Worm (Caenorhabditis elegans) whole organism, young adult: Measurements from ENCODE around the gene C27C12.3.

Experiments
- B0261.1 ChIP-seq: sonication (generic microtip); optimal IDR thresholded peaks from 2 replicates; lab custom pipeline; 2016; ENCODE audit warnings: mild to moderate bottlenecking, missing genetic modification characterization, moderate library complexity, missing compliant biosample characterization
- B0336.3 ChIP-seq: fragments of 200-800 bp; sonication (Bioruptor generic); IDR thresholded peaks from 2 replicates; pipeline ENCODE4 v1.3.6; 2022; ENCODE audit warnings: missing genetic modification characterization, missing compliant biosample characterization
- C17E4.6 ChIP-seq: fragments of 200-800 bp; sonication (Bioruptor generic); IDR thresholded peaks from 2 replicates; pipeline ENCODE4 v1.3.6; 2022; ENCODE audit warnings: missing genetic modification reagents, missing genetic modification characterization, missing compliant biosample characterization
- F10E7.11 ChIP-seq: sonication (generic microtip); optimal IDR thresholded peaks from 2 replicates; lab custom pipeline; 2017; ENCODE audit warnings: mild to moderate bottlenecking, missing genetic modification characterization, moderate library complexity, missing compliant biosample characterization
- F22D6.2 ChIP-seq: sonication (generic microtip); optimal IDR thresholded peaks from 2 replicates; lab custom pipeline; 2016; ENCODE audit warnings: mild to moderate bottlenecking, missing genetic modification characterization, missing compliant biosample characterization
- F33H1.4 ChIP-seq: fragments of 200-800 bp; sonication (Bioruptor generic); IDR thresholded peaks from 2 replicates; pipeline ENCODE4 v1.3.6; 2022; ENCODE audit warnings: missing genetic modification reagents, missing genetic modification characterization, missing compliant biosample characterization
- F57C9.4 ChIP-seq: sonication (generic microtip); optimal IDR thresholded peaks from 2 replicates; lab custom pipeline; 2017; ENCODE audit warnings: mild to moderate bottlenecking, missing genetic modification characterization, missing compliant biosample characterization
- K11D2.4 ChIP-seq: fragments of 200-800 bp; sonication (Bioruptor generic); IDR thresholded peaks from 2 replicates; pipeline ENCODE4 v1.3.6; 2022; ENCODE audit warnings: missing genetic modification reagents, missing genetic modification characterization, missing compliant biosample characterization
- ama-1 ChIP-seq, 3 experiments: fragments of 150-350 bp in 1 of 3; sonication (generic microtip) in 2 of 3; optimal IDR thresholded peaks; 2 replicates each; lab custom pipeline; 2014 to 2018; ENCODE audit warnings: missing biosample characterization in 2 of 3, missing genetic modification characterization in 2 of 3, missing genetic modification reagents in 2 of 3
- aptf-2 ChIP-seq: fragments of 200-800 bp; sonication (Bioruptor generic); conservative IDR thresholded peaks from 2 replicates; pipeline ENCODE4 v1.3.6; 2022; ENCODE audit warnings: missing genetic modification reagents, missing genetic modification characterization, missing compliant biosample characterization
- attf-3 ChIP-seq: fragments of 200-800 bp; sonication (Bioruptor generic); conservative IDR thresholded peaks from 2 replicates; pipeline ENCODE4 v1.3.6; 2022; ENCODE audit warnings: missing genetic modification reagents, missing genetic modification characterization, missing compliant biosample characterization
- attf-5 ChIP-seq: fragments of 200-800 bp; sonication (Bioruptor generic); optimal IDR thresholded peaks from 2 replicates; lab custom pipeline; 2018; ENCODE audit warnings: mild to moderate bottlenecking, missing genetic modification characterization, missing compliant biosample characterization
- attf-6 ChIP-seq: fragments of 200-800 bp; sonication (Bioruptor generic); IDR thresholded peaks from 2 replicates; pipeline ENCODE4 v1.3.6; 2022; ENCODE audit warnings: missing genetic modification reagents, missing genetic modification characterization, missing compliant biosample characterization
- cebp-1 ChIP-seq, 2 experiments: fragments of 200-800 bp in 1 of 2; sonication (Bioruptor generic) in 1 of 2; sonication (generic microtip) in 1 of 2; IDR thresholded peaks in 1 of 2; optimal IDR thresholded peaks in 1 of 2; 2 replicates each; pipeline versions ENCODE4 v1.3.6 to Lab custom; 2017 to 2022; ENCODE audit warnings: missing compliant biosample characterization in 2 of 2, missing genetic modification characterization in 2 of 2, mild to moderate bottlenecking in 1 of 2, missing genetic modification reagents in 1 of 2, moderate library complexity in 1 of 2
- chd-7 ChIP-seq: sonication (generic microtip); optimal IDR thresholded peaks from 2 replicates; lab custom pipeline; 2016; ENCODE audit warnings: mild to moderate bottlenecking, missing genetic modification characterization, moderate library complexity, missing compliant biosample characterization
- dox-1 ChIP-seq: fragments of 200-800 bp; sonication (Bioruptor generic); IDR thresholded peaks from 2 replicates; pipeline ENCODE4 v1.3.6; 2022; ENCODE audit warnings: missing genetic modification reagents, missing genetic modification characterization, missing compliant biosample characterization
- dpff-1 ChIP-seq: sonication (generic microtip); optimal IDR thresholded peaks from 2 replicates; lab custom pipeline; 2017; ENCODE audit warnings: mild to moderate bottlenecking, missing genetic modification characterization, missing compliant biosample characterization
- him-1 ChIP-seq: sonication (generic microtip); optimal IDR thresholded peaks from 2 replicates; lab custom pipeline; 2016; ENCODE audit warnings: missing genotype, missing genetic modification reagents, missing genetic modification characterization, missing compliant biosample characterization
- hrde-1 ChIP-seq: sonication (generic microtip); optimal IDR thresholded peaks from 2 replicates; lab custom pipeline; 2016; ENCODE audit warnings: missing genetic modification characterization, mild to moderate bottlenecking, missing compliant biosample characterization, moderate library complexity, missing genotype, missing genetic modification reagents, borderline replicate concordance
- lag-1 ChIP-seq: fragments of 200-800 bp; sonication (Bioruptor generic); IDR thresholded peaks from 2 replicates; pipeline ENCODE4 v1.3.6; 2022; ENCODE audit warnings: missing genetic modification reagents, missing genetic modification characterization, missing compliant biosample characterization
- let-607 ChIP-seq, 2 experiments: fragments of 200-800 bp in 1 of 2; sonication (Bioruptor generic) in 1 of 2; sonication (generic microtip) in 1 of 2; optimal IDR thresholded peaks; 2 replicates each; lab custom pipeline; 2016 to 2018; ENCODE audit warnings: mild to moderate bottlenecking in 2 of 2, missing compliant biosample characterization in 2 of 2, missing genetic modification characterization in 2 of 2, moderate library complexity in 2 of 2, missing genotype in 1 of 2
- lin-40 ChIP-seq: sonication (generic microtip); optimal IDR thresholded peaks from 2 replicates; lab custom pipeline; 2016; ENCODE audit warnings: missing genetic modification characterization, mild to moderate bottlenecking, missing compliant biosample characterization, missing genotype, missing genetic modification reagents
- lin-54 ChIP-seq: fragments of 200-800 bp; sonication (Bioruptor generic); optimal IDR thresholded peaks from 2 replicates; lab custom pipeline; 2018; ENCODE audit warnings: mild to moderate bottlenecking, missing genetic modification characterization, missing compliant biosample characterization
- lir-1 ChIP-seq: fragments of 200-800 bp; sonication (Bioruptor generic); conservative IDR thresholded peaks from 2 replicates; pipeline ENCODE4 v1.3.6; 2022; ENCODE audit warnings: missing genetic modification reagents, missing genetic modification characterization, missing compliant biosample characterization
- lsl-1 ChIP-seq: fragments of 200-800 bp; sonication (Bioruptor generic); optimal IDR thresholded peaks from 2 replicates; lab custom pipeline; 2018; ENCODE audit warnings: mild to moderate bottlenecking, missing genetic modification characterization, moderate library complexity, missing compliant biosample characterization
- madf-6 ChIP-seq: fragments of 200-800 bp; sonication (Bioruptor generic); IDR thresholded peaks from 2 replicates; pipeline ENCODE4 v1.3.6; 2022; ENCODE audit warnings: missing genetic modification reagents, missing genetic modification characterization, missing compliant biosample characterization
- mes-4 ChIP-seq: sonication (generic microtip); optimal IDR thresholded peaks from 2 replicates; lab custom pipeline; 2016; ENCODE audit warnings: missing genotype, missing genetic modification characterization, missing compliant biosample characterization
- nfyb-1 ChIP-seq: fragments of 200-800 bp; sonication (Bioruptor generic); IDR thresholded peaks from 2 replicates; pipeline ENCODE4 v1.3.6; 2022; ENCODE audit warnings: missing genetic modification reagents, missing genetic modification characterization, missing compliant biosample characterization
- nhr-120 ChIP-seq: fragments of 200-800 bp; sonication (Bioruptor generic); IDR thresholded peaks from 2 replicates; pipeline ENCODE4 v1.3.6; 2022; ENCODE audit warnings: missing genetic modification characterization, missing compliant biosample characterization
- nhr-179 ChIP-seq: sonication (generic microtip); optimal IDR thresholded peaks from 2 replicates; lab custom pipeline; 2016; ENCODE audit warnings: mild to moderate bottlenecking, missing genetic modification characterization, missing compliant biosample characterization
- nhr-80 ChIP-seq: sonication (generic microtip); optimal IDR thresholded peaks from 2 replicates; lab custom pipeline; 2016; ENCODE audit warnings: missing genetic modification characterization, missing compliant biosample characterization
- nhr-90 ChIP-seq: sonication (generic microtip); optimal IDR thresholded peaks from 2 replicates; lab custom pipeline; 2016; ENCODE audit warnings: missing genotype, mild to moderate bottlenecking, missing genetic modification characterization, missing compliant biosample characterization
- pbrm-1 ChIP-seq: fragments of 200-800 bp; sonication (Bioruptor generic); IDR thresholded peaks from 2 replicates; pipeline ENCODE4 v1.3.6; 2022; ENCODE audit warnings: missing genetic modification reagents, missing genetic modification characterization, missing compliant biosample characterization
- pha-4 ChIP-seq: fragments of 150-350 bp; sonication (generic microtip); optimal IDR thresholded peaks from 2 replicates; lab custom pipeline; 2014; ENCODE audit warnings: missing biosample characterization, missing genetic modification reagents, missing genetic modification characterization
- repo-1 ChIP-seq: sonication (generic microtip); optimal IDR thresholded peaks from 2 replicates; lab custom pipeline; 2017; ENCODE audit warnings: mild to moderate bottlenecking, missing genetic modification characterization, missing compliant biosample characterization
- rpc-1 ChIP-seq, 2 experiments: fragments of 150-350 bp in 1 of 2; sonication (generic microtip) in 1 of 2; optimal IDR thresholded peaks; 2 replicates each; lab custom pipeline; 2014 to 2018; ENCODE audit warnings: missing biosample characterization in 1 of 2, missing genetic modification characterization in 1 of 2, missing genetic modification reagents in 1 of 2, missing genotype in 1 of 2
- sea-2 ChIP-seq: fragments of 200-800 bp; sonication (Bioruptor generic); IDR thresholded peaks from 2 replicates; pipeline ENCODE4 v1.3.6; 2022; ENCODE audit warnings: missing genetic modification characterization, missing compliant biosample characterization
- snpc-1.1 ChIP-seq: sonication (generic microtip); optimal IDR thresholded peaks from 2 replicates; lab custom pipeline; 2017; ENCODE audit warnings: missing genetic modification characterization, mild to moderate bottlenecking, missing compliant biosample characterization, antibody characterized with exemption, moderate library complexity, missing genotype, missing genetic modification reagents; ENCODE audit not compliant: insufficient read depth
- tlf-1 ChIP-seq: fragments of 200-800 bp; sonication (Bioruptor generic); optimal IDR thresholded peaks from 2 replicates; lab custom pipeline; 2018; ENCODE audit warnings: mild to moderate bottlenecking, missing genetic modification characterization, missing compliant biosample characterization
- unc-62 ChIP-seq: fragments of 150-350 bp; optimal IDR thresholded peaks from 2 replicates; lab custom pipeline; 2014; ENCODE audit warnings: missing biosample characterization, missing genetic modification reagents, missing genetic modification characterization
- zfh-2 ChIP-seq: fragments of 200-800 bp; sonication (Bioruptor generic); conservative IDR thresholded peaks from 2 replicates; pipeline ENCODE4 v1.3.6; 2022; ENCODE audit warnings: missing genetic modification reagents, missing genetic modification characterization, missing compliant biosample characterization
- ztf-3 ChIP-seq: fragments of 200-800 bp; sonication (Bioruptor generic); optimal IDR thresholded peaks from 2 replicates; lab custom pipeline; 2018; ENCODE audit warnings: mild to moderate bottlenecking, missing genetic modification characterization, missing compliant biosample characterization

C27C12.3 gene

DNA sequence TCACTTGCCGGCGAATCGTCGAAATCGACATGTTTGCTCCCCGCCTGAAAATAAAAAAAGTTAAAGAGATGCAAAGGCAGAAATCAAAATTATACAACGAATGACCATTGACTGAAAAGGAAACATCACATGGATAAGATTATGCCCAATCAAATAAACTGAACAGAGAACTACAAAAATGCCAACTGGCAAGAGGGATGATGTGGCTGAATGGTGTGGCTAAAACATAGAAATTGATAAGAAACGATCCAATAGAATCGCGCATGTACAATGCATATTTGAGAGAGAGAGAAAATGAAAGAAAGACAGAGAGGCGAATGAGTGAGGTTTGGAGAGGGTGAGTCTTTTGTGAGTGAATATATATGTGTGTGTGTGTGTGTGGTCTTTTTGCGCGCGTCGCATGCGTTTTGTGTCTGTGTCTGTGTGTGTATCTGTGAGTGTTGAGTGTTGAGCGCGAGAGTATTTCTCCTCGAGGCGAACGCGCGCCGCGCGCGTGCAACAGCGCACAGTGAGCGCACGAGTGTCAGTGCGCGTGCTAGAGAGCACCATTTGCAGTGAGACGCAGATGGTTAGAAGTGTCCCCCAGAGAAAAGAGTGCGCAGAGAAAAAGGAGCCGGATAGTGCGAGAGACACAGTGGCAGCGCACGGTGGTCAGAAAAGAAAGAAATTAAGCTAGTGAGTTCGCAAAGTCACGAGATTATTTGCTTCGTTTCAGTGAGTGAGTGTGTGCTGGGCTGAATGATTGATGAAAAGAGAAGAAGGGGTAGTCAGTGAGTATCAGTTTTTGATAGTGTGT lies 47.0 kb downstream of the C27C12.3 start, which contains the start of gene epn-1 (continued):
- TF ChIP-seq attf-6 (GFP tag; lab: Robert Waterston, UW) (no peak), B0261.1 (tag; lab: Kevin White, UChicago) (peak; percentile 29), F22D6.2 (tag; lab: Kevin White, UChicago) (peak; percentile 92), F10E7.11 (tag; lab: Kevin White, UChicago) (peak; percentile 51), C17E4.6 (GFP tag; lab: Robert Waterston, UW) (0 out of 2 replicates have a peak, but pooled peaks have one; percentile 63), lsl-1 (GFP tag; lab: Kevin White, UChicago) (peak; percentile 4), nhr-179 (tag; lab: Kevin White, UChicago) (no peak), F33H1.4 (GFP tag; lab: Robert Waterston, UW) (peak; percentile 29), nhr-120 (GFP tag; lab: Robert Waterston, UW) (0 out of 2 replicates have a peak, but pooled peaks have one; percentile 40), him-1 (peak; percentile 2), unc-62 (GFP tag; lab: Kevin White, UChicago) (peak; percentile 39), ztf-3 (GFP tag; lab: Kevin White, UChicago) (peak; percentile 89)

DNA sequence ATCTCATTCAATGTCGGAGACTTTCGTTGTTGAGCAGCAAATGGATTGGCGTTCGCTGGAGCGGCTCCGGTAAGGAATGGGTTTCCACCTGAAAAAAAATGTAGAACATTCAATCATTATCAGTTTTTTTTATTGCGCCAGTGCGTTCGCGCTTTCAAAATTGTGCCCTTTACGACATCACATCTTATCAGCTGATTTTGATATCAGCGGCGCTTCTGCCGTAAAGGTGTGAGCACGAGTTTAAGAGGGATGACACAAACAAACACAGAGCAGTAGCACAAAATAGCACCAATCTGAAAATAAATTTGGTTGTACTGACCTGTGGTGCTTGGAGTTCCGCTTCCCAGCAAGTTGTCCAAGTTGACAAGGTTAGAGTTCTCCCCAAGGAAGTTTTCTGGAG lies 48.9 kb downstream of the C27C12.3 start:
- TF ChIP-seq lin-54 (GFP tag; lab: Kevin White, UChicago) (peak; percentile 19), ama-1 (optimal IDR thresholded peaks at IDR 0.05; lab: Kevin White, UChicago) (no peak), ama-1 (GFP tag; optimal IDR thresholded peaks at IDR 0.05; lab: Kevin White, UChicago) (no peak), tlf-1 (GFP tag; lab: Kevin White, UChicago) (peak; percentile 26), nhr-80 (peak; percentile 83), lir-1 (GFP tag; lab: Robert Waterston, UW) (peak; percentile 13; the same call in 1 of the 2 replicates), cebp-1 (GFP tag; IDR thresholded peaks at IDR 0.05; lab: Robert Waterston, UW) (no peak), cebp-1 (tag; optimal IDR thresholded peaks at IDR 0.05; lab: Kevin White, UChicago) (peak; percentile 32), aptf-2 (no peak), K11D2.4 (GFP tag; lab: Robert Waterston, UW) (peak; percentile 34; the same call in 1 of the 2 replicates), dox-1 (GFP tag; lab: Robert Waterston, UW) (peak; percentile 36; the same call in 1 of the 2 replicates), sea-2 (GFP tag; lab: Robert Waterston, UW) (0 out of 2 replicates have a peak, but pooled peaks have one; percentile 27), dpff-1 (tag; lab: Kevin White, UChicago) (no peak), lag-1 (GFP tag; lab: Robert Waterston, UW) (0 out of 2 replicates have a peak, but pooled peaks have one; percentile 38), attf-5 (GFP tag; lab: Kevin White, UChicago) (peak; percentile 7), snpc-1.1 (no peak)
- TF ChIP-seq, all 124 proteins: peak for 10

DNA sequence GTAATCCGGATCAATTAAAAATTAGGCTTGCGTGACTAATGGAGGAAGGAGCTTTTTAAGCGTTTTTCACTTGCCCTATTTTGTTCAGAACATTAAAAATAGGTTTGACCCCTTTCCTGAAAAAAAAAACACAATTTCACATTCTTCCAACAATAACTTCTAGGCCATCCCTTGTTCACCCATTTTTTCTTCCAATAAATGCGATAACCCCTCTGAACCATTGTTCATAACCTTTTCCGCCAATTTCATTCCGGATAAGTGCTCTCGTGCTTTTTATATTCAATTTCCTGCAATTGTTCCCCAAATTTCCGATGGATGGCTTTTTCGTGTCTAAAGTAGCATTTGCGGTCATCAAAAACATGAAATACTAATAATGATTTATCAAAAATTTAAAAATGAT lies 50.2 kb downstream of the C27C12.3 start:
- no peak for TF ChIP-seq hrde-1 (tag; lab: Kevin White, UChicago)
- TF ChIP-seq pha-4 (tag; lab: Kevin White, UChicago), result no peak
- TF ChIP-seq nhr-90 (tag; lab: Kevin White, UChicago), result no peak
- peak; percentile 54; the same call in 1 of the 2 replicates for TF ChIP-seq nfyb-1
- TF ChIP-seq rpc-1 (optimal IDR thresholded peaks at IDR 0.05; lab: Kevin White, UChicago), result no peak
- no peak for TF ChIP-seq rpc-1 (tag; optimal IDR thresholded peaks at IDR 0.05; lab: Kevin White, UChicago)
- TF ChIP-seq madf-6 (GFP tag; lab: Robert Waterston, UW), result peak; percentile 33
- TF ChIP-seq mes-4 (tag; lab: Kevin White, UChicago), result no peak
- TF ChIP-seq let-607 (tag; optimal IDR thresholded peaks at IDR 0.05; lab: Kevin White, UChicago), result no peak
- peak; percentile 46; the same call in 1 of the 2 replicates for TF ChIP-seq B0336.3 (GFP tag; lab: Robert Waterston, UW)
- peak; percentile 28 for TF ChIP-seq F57C9.4 (tag; lab: Kevin White, UChicago)
- no peak for TF ChIP-seq zfh-2 (GFP tag; lab: Robert Waterston, UW)
- no peak for TF ChIP-seq chd-7
- no peak for TF ChIP-seq attf-3 (GFP tag; lab: Robert Waterston, UW)
- peak; percentile 4 for TF ChIP-seq lin-40 (tag; lab: Kevin White, UChicago)
- TF ChIP-seq pbrm-1 (GFP tag; lab: Robert Waterston, UW), result 0 out of 2 replicates have a peak, but pooled peaks have one; percentile 18
- peak; percentile 44 for TF ChIP-seq repo-1 (tag; lab: Kevin White, UChicago)
- TF ChIP-seq cebp-1 (GFP tag; IDR thresholded peaks at IDR 0.05; lab: Robert Waterston, UW), result no peak
- TF ChIP-seq cebp-1 (tag; optimal IDR thresholded peaks at IDR 0.05; lab: Kevin White, UChicago), result peak; percentile 63
